Worm (Caenorhabditis elegans) whole organism, L1 larva: ENCODE results near the gene lact-8.

Experiments used
- F16B12.6 ChIP-seq: fragments of 150-350 bp; optimal IDR thresholded peaks from 2 replicates; lab custom pipeline; 2014; ENCODE audit warnings: missing biosample characterization, missing genetic modification characterization
- ama-1 ChIP-seq: fragments of 150-350 bp; optimal IDR thresholded peaks from 2 replicates; lab custom pipeline; 2014
- blmp-1 ChIP-seq: fragments of 150-350 bp; optimal IDR thresholded peaks from 2 replicates; lab custom pipeline; 2014; ENCODE audit warnings: missing biosample characterization, missing genetic modification characterization
- ceh-82 ChIP-seq, 3 experiments: fragments of 150-350 bp in 1 of 3; sonication (generic microtip) in 2 of 3; optimal IDR thresholded peaks; 2 replicates each; lab custom pipeline; 2014 to 2017; ENCODE audit warnings: missing biosample characterization in 3 of 3, missing genetic modification characterization in 3 of 3
- elt-3 ChIP-seq, 6 experiments: fragments of 150-350 bp in 1 of 6; sonication (generic microtip); optimal IDR thresholded peaks; 2 replicates each; lab custom pipeline; 2017 to 2018; ENCODE audit warnings: missing biosample characterization in 6 of 6, missing genetic modification characterization in 6 of 6, inconsistent platforms in 1 of 6
- fkh-4 ChIP-seq: sonication (generic microtip); optimal IDR thresholded peaks from 2 replicates; lab custom pipeline; 2016; ENCODE audit warnings: missing compliant biosample characterization, missing genetic modification characterization, borderline replicate concordance
- fos-1 ChIP-seq: fragments of 150-350 bp; optimal IDR thresholded peaks from 2 replicates; lab custom pipeline; 2014; ENCODE audit warnings: missing biosample characterization, missing genetic modification characterization
- jun-1 ChIP-seq: fragments of 150-350 bp; optimal IDR thresholded peaks from 2 replicates; lab custom pipeline; 2014; ENCODE audit warnings: missing biosample characterization, missing genetic modification reagents, missing genetic modification characterization
- lir-3 ChIP-seq: sonication (generic microtip); optimal IDR thresholded peaks from 2 replicates; lab custom pipeline; 2016; ENCODE audit warnings: mild to moderate bottlenecking, missing genetic modification characterization, moderate library complexity, missing compliant biosample characterization; ENCODE audit not compliant: poor library complexity
- nhr-77 ChIP-seq: fragments of 150-350 bp; optimal IDR thresholded peaks from 2 replicates; lab custom pipeline; 2014; ENCODE audit warnings: missing biosample characterization, missing genetic modification characterization
- sptf-1 ChIP-seq: fragments of 150-350 bp; optimal IDR thresholded peaks from 2 replicates; lab custom pipeline; 2014; ENCODE audit warnings: missing biosample characterization, missing genetic modification characterization
- ztf-11 ChIP-seq, 2 experiments: sonication (generic microtip); optimal IDR thresholded peaks; 2 replicates each; lab custom pipeline; 2016 to 2017; ENCODE audit warnings: missing genetic modification characterization in 2 of 2, missing biosample characterization in 1 of 2, missing compliant biosample characterization in 1 of 2

DNA sequence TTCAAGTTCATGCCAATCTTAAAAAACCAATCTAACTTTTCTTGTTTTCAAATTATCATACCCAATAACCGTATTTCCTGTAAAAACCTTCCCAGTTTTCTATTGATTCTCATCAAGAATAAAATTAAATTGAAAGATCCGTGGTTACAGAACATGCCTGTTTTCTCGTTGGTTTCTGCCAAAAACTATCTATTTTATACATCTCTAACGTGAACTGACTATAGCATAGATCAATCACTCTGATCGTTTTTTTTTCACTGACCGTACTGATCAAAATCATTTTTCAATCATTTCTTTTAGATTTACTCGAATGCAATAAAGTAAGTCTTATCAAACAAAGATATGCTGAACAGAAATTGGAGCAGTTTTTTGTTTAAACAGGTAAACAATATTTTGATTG is 31.5 kb upstream of the lact-8 start, which contains the start of gene C06H2.2:
- TF ChIP-seq blmp-1 (tag; lab: Kevin White, UChicago) (no peak), fos-1 (tag; lab: Kevin White, UChicago) (no peak), ceh-82 (tag; optimal IDR thresholded peaks at IDR 0.05; lab: Kevin White, UChicago) (no peak), ztf-11 (tag; optimal IDR thresholded peaks at IDR 0.05; lab: Kevin White, UChicago) (no peak), F16B12.6 (no peak), jun-1 (tag; lab: Kevin White, UChicago) (no peak), lir-3 (tag; lab: Kevin White, UChicago) (no peak), elt-3 (tag; optimal IDR thresholded peaks at IDR 0.05; lab: Kevin White, UChicago) (no peak), ama-1 (lab: Kevin White, UChicago) (no peak), nhr-77 (no peak), sptf-1 (no peak), fkh-4 (tag; lab: Kevin White, UChicago) (no peak)
